Fruit fly (Drosophila melanogaster): ENCODE measurements around the gene CG2924.

The CG2924 gene

DNA sequence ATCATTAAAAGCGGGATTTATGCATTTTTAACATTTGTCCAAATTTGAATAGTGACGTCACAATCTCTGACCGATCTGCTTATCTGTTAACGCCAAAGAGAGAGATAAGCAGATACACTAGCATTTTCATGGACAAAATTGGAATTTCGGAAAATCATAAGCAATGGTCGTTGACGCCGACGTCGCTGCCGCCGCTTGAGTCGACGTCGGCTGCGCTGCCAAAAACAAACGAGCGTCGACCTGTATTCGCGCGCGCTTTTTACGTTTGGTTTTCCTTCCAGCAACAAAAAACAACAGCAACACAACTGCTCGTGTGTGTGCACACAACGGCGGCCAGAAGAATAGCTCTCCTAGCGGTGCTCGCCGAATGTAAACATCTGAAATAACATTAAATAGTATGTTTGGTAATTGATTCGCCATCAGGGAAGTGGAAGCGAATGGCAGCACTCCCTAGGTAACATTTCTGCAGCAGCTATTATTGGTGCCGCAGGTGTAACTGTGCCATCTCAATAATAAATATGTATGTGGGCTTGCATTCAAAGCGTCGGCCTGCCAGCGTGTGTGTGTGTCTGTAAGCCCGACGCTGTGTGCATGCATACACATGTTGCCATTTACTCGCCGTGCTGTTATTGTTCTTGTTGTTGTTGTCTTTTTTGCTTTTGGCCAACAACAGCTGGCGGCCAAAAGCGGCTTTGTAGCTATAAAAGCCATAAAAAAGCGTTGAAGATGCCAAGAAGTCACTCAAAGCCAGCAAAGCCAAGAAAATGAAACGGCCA, 29.9 kb upstream of the CG2924 start (continued):
- peak; percentile 97 for TF ChIP-seq Rfx (GFP tag; IDR thresholded peaks at IDR 0.05)
- 0 out of 2 replicates have a peak, but pooled peaks have one; percentile 40 for TF ChIP-seq Dip2 (GFP tag; IDR thresholded peaks at IDR 0.05)
- TF ChIP-seq slp2 (GFP tag; optimal IDR thresholded peaks at IDR 0.05): peak; percentile 95
- TF ChIP-seq CG9437 (GFP tag; optimal IDR thresholded peaks at IDR 0.05): peak; percentile 88
- peak; percentile 93 for TF ChIP-seq bab2 (GFP tag; optimal IDR thresholded peaks at IDR 0.05)
- peak; percentile 94 for TF ChIP-seq onecut (GFP tag; IDR thresholded peaks at IDR 0.05)
- TF ChIP-seq trh (GFP tag; optimal IDR thresholded peaks at IDR 0.05): peak; percentile 81
- peak; percentile 67 for TF ChIP-seq Ets97D (GFP tag; optimal IDR thresholded peaks at IDR 0.05)
- TF ChIP-seq CG5180 (GFP tag; optimal IDR thresholded peaks at IDR 0.05): peak; percentile 87
- no peak for TF ChIP-seq CG14860 (GFP tag; IDR thresholded peaks at IDR 0.05; ENCODE audit: partially characterized antibody)
- no peak for TF ChIP-seq z (GFP tag; IDR thresholded peaks at IDR 0.05)
- TF ChIP-seq CG10274 (GFP tag; optimal IDR thresholded peaks at IDR 0.05): peak; percentile 83
- peak; percentile 97 for TF ChIP-seq org-1 (GFP tag; optimal IDR thresholded peaks at IDR 0.05)
- peak; percentile 84 for TF ChIP-seq CG12104 (GFP tag; optimal IDR thresholded peaks at IDR 0.05)
- peak in 1 of 2 experiments; percentile 68 for TF ChIP-seq crp (GFP tag; optimal IDR thresholded peaks at IDR 0.05)
- peak; percentile 93 for TF ChIP-seq chn (GFP tag; optimal IDR thresholded peaks at IDR 0.05)
- peak; percentile 87 for TF ChIP-seq eyg (GFP tag; optimal IDR thresholded peaks at IDR 0.05)
- peak; percentile 94 for TF ChIP-seq CG11398 (GFP tag; optimal IDR thresholded peaks at IDR 0.05)
- TF ChIP-seq MBD-R2 (GFP tag; IDR thresholded peaks at IDR 0.05): peak; percentile 78
- peak; percentile 85 for TF ChIP-seq CG6683 (GFP tag; optimal IDR thresholded peaks at IDR 0.05)
- peak; percentile 63 for TF ChIP-seq ash1 (GFP tag; optimal IDR thresholded peaks at IDR 0.05)
- TF ChIP-seq lmd (GFP tag; IDR thresholded peaks at IDR 0.05): peak; percentile 98
- peak; percentile 73 for TF ChIP-seq Doc2 (GFP tag; IDR thresholded peaks at IDR 0.05)
- TF ChIP-seq CG17912 (GFP tag; optimal IDR thresholded peaks at IDR 0.05): peak; percentile 75
- TF ChIP-seq salm (tag; optimal IDR thresholded peaks at IDR 0.05): peak; percentile 92
- TF ChIP-seq pum (GFP tag; optimal IDR thresholded peaks at IDR 0.05): peak; percentile 93
- peak; percentile 86 for TF ChIP-seq CG12236 (GFP tag; optimal IDR thresholded peaks at IDR 0.05)
- no peak for TF ChIP-seq usp (GFP tag; optimal IDR thresholded peaks at IDR 0.05)
- peak; percentile 92 for TF ChIP-seq disco-r (GFP tag; optimal IDR thresholded peaks at IDR 0.05)
- TF ChIP-seq CG17829 (tag; optimal IDR thresholded peaks at IDR 0.05): peak; percentile 92
- no peak for TF ChIP-seq pita (GFP tag; optimal IDR thresholded peaks at IDR 0.05)
- peak; percentile 84 for TF ChIP-seq CG10654 (GFP tag; optimal IDR thresholded peaks at IDR 0.05)
- TF ChIP-seq danr (GFP tag; IDR thresholded peaks at IDR 0.05): peak; percentile 96
- TF ChIP-seq CG6272 (GFP tag; IDR thresholded peaks at IDR 0.05): peak; percentile 93
- TF ChIP-seq Deaf1 (tag; optimal IDR thresholded peaks at IDR 0.05): peak; percentile 72
- peak; percentile 91 for TF ChIP-seq CG17612 (GFP tag; IDR thresholded peaks at IDR 0.05)
- TF ChIP-seq Hr39 (optimal IDR thresholded peaks at IDR 0.05): no peak
- TF ChIP-seq CG34224 (GFP tag; IDR thresholded peaks at IDR 0.05; ENCODE audit: partially characterized antibody): no peak
- TF ChIP-seq Gsc (GFP tag; IDR thresholded peaks at IDR 0.05): peak; percentile 94
- peak; percentile 88 for TF ChIP-seq CG16779 (GFP tag; IDR thresholded peaks at IDR 0.05)
- TF ChIP-seq CG3726 (GFP tag; IDR thresholded peaks at IDR 0.05): peak; percentile 97
- TF ChIP-seq lola (GFP tag; optimal IDR thresholded peaks at IDR 0.05): peak in 1 of 3 experiments; percentile 85
- peak; percentile 94 for TF ChIP-seq sr (GFP tag; IDR thresholded peaks at IDR 0.05)
- no peak for TF ChIP-seq amos (GFP tag; IDR thresholded peaks at IDR 0.05; ENCODE audit: partially characterized antibody)
- TF ChIP-seq da (GFP tag; optimal IDR thresholded peaks at IDR 0.05): peak; percentile 90
- peak; percentile 91 for TF ChIP-seq CG8944 (GFP tag; optimal IDR thresholded peaks at IDR 0.05)
- peak; percentile 98 for TF ChIP-seq CG5953 (GFP tag; IDR thresholded peaks at IDR 0.05)
- TF ChIP-seq CG11695 (GFP tag; IDR thresholded peaks at IDR 0.05): peak; percentile 98
- TF ChIP-seq maf-S (GFP tag; optimal IDR thresholded peaks at IDR 0.05): peak; percentile 91
- peak; percentile 94 for TF ChIP-seq CG18599 (GFP tag; optimal IDR thresholded peaks at IDR 0.05)

Measured in whole organism, embryonic.